Worm (Caenorhabditis elegans): ENCODE data around the gene F28G4.2.

The F28G4.2 gene

DNA sequence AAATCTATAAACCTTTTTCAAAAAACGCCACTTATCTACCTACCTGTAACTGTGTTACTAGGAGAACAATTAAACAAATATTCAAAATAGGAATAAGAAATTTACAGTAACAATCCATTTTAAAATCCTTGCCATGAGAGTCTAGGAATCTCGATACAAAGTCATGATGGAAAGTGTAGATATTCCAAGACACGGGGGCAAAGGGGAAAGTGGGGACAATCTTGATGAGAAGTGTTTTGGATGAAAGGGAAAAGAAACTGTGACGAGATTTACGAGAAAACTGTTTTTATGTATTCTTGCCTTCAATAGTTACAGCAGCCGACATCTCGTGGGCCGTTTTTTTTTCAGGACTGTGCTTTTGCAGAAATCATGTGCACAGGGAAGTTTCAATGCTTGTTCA is at the start of gene F28G4.2:
TSS of gene F28G4.2 (minus strand) at position 175 of the 400 bp plus-strand sequence.
- no peak for TF ChIP-seq unc-62 (GFP tag; optimal IDR thresholded peaks at IDR 0.05)

DNA sequence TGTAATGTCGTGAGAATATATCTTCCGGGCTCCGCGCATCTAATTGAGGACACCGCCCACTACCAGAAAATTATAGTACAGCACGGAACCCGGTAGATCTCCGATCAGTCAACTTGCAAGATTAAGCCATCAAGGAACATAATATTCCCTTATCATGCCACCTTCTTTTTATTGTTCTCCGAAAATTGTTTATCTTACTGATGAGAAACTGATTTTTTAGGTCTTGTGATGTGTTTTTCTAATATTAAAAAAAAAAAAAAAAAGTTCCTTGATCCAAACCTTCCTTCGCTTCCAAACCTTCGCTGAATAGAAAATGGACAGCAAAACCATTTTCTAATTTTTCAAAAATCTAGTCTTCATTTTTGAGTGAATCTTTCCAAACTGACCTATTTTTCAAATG is 46.7 kb upstream of the F28G4.2 start, which contains the start of gene F57G8.7:
TSS of gene F57G8.7 (plus strand) at position 301 of the 400 bp plus-strand sequence.
- TF ChIP-seq unc-62 (GFP tag; optimal IDR thresholded peaks at IDR 0.05), result no peak

DNA sequence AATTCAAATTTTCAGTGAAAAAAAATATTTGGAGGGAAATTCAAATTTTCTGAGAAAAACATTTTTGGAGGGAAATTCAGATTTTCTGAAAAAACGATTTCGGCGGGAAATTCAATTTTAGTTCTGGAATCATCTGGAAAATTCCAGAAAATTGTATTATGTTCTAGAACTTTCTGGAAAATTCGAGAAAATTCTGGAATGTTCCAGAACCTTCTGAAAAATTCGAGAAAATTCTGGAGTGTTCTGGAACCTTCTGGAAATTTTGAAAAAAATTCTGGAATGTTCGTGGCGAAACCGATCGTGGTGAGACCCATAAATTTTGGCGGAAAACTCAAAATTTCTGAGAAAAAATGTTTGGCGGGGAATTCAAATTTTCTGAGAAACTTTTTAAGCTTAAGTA is 40.0 kb upstream of the F28G4.2 start:
- no peak for TF ChIP-seq unc-62 (GFP tag; optimal IDR thresholded peaks at IDR 0.05)

DNA sequence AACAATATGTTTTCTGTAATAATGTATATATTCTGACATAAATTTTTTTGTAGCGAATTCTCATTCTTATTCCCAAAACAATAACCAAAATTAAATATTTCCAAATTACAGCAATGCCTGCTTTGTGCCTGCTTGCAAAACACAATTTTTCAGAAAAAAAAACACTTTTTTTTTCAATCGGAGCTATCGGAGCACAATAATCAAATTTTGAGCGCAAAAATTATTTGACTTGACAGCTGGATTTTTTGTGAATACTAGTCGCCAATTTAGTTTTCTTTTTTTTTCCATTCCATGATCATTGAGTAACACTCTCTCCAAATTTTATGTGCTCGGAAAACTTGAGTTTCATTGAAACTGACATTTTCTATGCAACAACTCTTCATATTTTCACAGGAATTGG is 35.1 kb upstream of the F28G4.2 start, which contains the start of gene srh-180:
TSS of gene srh-180 (plus strand) at position 301 of the 400 bp plus-strand sequence.
- no peak for TF ChIP-seq unc-62 (GFP tag; optimal IDR thresholded peaks at IDR 0.05)

DNA sequence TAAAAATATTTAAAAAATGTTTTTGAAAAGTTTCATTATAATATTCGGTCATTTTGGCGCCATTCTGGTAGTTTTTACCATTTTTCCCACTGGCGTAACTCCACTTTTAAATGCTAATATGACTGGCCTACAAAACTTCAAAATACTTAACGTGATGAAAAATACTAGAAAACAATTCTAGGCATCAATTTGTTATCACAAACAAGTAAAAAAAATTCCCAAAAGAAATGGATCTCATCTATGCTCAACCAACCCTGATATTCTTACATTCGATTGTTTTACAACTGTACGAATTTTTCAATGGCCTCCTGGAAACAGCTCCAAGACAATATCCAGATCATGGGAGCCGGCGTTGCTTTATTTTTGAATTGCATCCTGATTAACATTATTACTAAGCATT is 32.9 kb upstream of the F28G4.2 start, which contains the start of gene str-214:
TSS of gene str-214 (plus strand) at position 301 of the 400 bp plus-strand sequence.
- TF ChIP-seq unc-62 (GFP tag; optimal IDR thresholded peaks at IDR 0.05), result no peak

DNA sequence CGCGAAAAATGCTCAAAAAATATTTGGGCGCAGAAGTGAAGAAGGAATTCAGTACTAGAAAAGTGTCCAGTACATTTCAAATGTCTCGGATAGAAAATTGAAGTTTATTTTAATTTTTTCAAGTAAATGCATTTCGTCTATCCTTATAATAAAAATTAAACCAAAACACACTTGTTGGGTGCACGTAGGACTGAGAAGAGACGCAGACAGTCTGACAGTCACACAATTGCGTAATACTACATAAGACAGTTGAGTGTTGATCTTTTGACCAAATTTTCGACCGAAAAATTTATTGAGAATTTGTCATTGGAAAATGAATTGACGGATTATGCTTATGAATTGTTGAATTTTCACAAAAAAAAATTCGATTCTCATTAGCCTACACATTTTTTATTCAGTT is 27.4 kb upstream of the F28G4.2 start, which contains the start of gene oac-7:
TSS of gene oac-7 (plus strand) at position 283 of the 400 bp plus-strand sequence.
- TF ChIP-seq unc-62 (GFP tag; optimal IDR thresholded peaks at IDR 0.05), result no peak

DNA sequence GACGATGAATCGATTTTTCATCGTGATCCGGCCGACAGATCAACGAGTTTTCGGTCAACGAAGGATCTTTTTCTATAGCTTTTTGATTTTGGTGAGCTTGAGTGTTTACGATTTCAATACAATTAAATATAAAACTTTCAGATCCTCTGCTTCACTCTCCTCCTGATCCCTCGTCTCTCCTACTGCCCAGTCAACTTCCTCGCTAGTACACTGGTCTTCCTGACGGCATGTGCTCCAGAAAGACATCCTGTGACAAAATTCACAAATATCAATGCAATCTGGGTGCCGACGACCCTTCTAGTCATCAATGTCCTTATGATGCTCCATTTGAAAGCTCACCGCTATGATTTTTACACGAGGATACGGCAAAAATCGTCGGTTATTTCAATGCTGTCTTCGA is 26.2 kb upstream of the F28G4.2 start:
- no peak for TF ChIP-seq unc-62 (GFP tag; optimal IDR thresholded peaks at IDR 0.05)

DNA sequence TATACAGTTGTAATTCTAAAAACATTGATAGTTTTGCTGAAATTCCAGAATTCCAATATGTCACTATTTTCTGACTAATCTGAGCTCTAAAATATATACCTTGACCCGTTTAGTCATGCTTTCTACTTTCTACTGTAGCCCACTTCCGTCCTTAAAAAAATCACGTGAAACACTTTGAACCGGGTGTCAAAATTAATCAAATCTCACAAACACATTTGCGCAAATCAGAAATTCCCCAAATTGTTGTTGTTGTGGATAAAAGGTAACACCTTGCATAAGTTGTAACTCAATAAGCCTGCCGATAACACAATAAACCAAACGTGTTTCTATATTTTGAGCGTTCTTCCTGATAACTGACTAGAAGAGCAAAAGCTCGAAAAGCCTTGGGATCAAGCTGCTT is 25.1 kb upstream of the F28G4.2 start, which contains the start of gene srxa-7:
TSS of gene srxa-7 (plus strand) at position 301 of the 400 bp plus-strand sequence.
- TF ChIP-seq unc-62 (GFP tag; optimal IDR thresholded peaks at IDR 0.05), result no peak

DNA sequence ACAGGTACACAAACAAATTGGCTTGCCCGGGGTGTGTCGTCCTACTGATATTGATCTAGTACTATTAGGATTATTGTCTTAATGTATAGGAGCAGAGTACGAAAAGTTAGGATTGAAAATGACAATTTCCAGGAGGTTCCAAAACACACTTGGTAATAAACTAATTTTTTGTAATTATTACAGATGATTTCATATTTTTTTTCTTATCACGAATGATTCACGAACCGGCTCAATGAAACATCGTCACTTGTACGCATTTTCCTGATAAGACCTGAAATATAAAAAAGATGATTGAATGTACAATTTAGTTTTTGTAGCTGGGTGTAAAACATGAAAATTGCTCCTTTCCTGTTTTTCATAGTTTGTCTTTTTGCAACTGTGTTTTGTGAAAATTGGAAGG is 20.3 kb upstream of the F28G4.2 start, which contains the start of the genes C31A11.13 and oac-6:
TSS of gene C31A11.13 (minus strand) at position 113 of the 400 bp plus-strand sequence.
TSS of gene oac-6 (plus strand) at position 279 of the 400 bp plus-strand sequence.
- TF ChIP-seq unc-62 (GFP tag; optimal IDR thresholded peaks at IDR 0.05), result no peak

DNA sequence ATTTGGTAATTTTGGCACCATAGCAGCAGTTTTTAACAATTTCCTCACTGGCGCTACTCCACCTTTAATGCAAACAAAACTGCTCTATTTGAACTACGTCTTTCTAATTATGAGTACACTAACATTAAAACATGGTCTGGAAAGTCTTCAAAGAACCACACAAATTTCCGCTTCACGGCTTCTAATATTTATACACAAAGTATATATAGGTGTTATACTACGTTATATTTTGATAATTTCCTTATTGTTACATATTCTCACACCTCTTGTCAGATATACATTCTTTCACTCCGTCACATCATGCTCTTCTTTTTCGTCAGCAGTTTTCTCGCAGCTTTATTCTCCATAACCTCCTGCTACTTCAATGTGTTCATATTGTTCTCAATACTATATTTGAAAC is 18.2 kb upstream of the F28G4.2 start, which contains the start of gene srbc-82:
TSS of gene srbc-82 (plus strand) at position 301 of the 400 bp plus-strand sequence.
- no peak for TF ChIP-seq unc-62 (GFP tag; optimal IDR thresholded peaks at IDR 0.05)

DNA sequence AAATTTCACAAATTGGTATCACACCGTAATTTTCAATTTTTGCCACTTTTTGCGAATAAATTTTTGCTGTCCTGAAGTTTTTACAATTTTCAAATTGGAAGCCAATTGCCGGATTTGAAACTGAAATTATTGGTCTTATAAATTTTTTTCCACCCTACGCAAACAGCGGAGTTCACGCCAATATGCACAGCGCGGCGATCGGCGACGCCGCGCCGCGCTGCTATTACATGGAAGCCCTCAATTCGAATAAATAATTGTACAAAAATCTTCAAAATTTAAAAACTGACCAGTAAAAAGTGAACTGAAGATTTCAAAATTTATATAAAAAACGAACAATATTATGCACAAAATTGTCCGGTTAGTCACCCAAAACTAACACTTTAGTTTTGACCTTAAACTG is 17.7 kb upstream of the F28G4.2 start:
- TF ChIP-seq unc-62 (GFP tag; optimal IDR thresholded peaks at IDR 0.05), result no peak

DNA sequence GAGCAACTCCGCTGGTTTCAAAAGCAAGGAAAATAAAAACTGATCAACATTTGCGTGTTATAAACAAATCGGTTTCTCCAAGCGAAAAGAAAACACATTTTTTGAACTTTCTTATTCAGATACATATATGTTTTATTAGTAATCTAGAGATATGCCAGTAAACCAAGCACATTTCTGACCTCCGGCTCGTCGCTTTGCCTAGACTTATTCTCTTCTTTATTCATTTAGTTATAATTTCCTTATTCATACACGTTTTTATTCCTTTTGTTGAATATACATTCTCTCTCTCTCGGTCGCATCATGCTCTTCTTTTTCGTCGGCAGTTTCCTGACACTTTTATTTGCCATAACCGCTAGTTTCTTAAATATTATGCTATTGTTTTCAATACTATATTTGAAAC is 16.5 kb upstream of the F28G4.2 start, which contains the start of gene srbc-84:
TSS of gene srbc-84 (plus strand) at position 301 of the 400 bp plus-strand sequence.
- no peak for TF ChIP-seq unc-62 (GFP tag; optimal IDR thresholded peaks at IDR 0.05)

DNA sequence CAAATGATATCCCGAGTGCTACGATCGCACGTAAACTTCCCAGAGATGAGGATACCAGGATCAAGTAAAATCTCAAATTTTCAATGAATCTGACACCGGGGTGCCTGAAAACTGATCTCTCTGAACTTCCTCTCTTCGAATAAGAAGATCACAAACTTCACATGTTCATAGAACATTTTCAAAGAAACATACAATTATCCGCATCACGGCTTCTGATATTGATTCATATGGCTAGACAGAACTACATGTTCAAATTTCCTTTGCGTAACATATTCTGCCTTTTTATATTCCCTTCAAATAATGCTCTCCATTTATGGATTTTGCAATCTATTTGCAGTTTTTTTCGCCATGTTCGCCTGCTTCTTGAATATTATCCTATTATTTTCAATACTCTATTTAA is 14.9 kb upstream of the F28G4.2 start, which contains the start of gene srbc-83:
TSS of gene srbc-83 (plus strand) at position 301 of the 400 bp plus-strand sequence.
- TF ChIP-seq unc-62 (GFP tag; optimal IDR thresholded peaks at IDR 0.05), result no peak

DNA sequence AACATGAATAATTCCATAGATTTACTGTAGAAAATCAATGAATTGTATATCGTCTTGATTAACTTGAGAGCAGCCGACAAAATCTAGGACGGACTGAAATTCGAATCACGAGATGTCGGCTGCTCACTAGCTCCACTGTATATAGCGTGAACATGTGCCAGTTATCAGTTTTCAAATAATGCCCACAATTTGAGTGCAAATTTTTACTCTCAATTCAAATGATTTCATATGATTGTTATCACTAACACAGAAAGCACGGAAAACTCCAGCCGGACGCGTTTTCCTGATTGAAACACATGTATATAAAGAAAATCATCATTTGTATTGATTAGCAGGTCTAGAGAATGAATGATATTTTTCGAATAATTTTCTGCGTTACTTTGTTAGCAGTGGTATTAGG is 10.3 kb upstream of the F28G4.2 start, which contains the start of gene oac-5:
TSS of gene oac-5 (plus strand) at position 301 of the 400 bp plus-strand sequence.
- no peak for TF ChIP-seq unc-62 (GFP tag; optimal IDR thresholded peaks at IDR 0.05)

DNA sequence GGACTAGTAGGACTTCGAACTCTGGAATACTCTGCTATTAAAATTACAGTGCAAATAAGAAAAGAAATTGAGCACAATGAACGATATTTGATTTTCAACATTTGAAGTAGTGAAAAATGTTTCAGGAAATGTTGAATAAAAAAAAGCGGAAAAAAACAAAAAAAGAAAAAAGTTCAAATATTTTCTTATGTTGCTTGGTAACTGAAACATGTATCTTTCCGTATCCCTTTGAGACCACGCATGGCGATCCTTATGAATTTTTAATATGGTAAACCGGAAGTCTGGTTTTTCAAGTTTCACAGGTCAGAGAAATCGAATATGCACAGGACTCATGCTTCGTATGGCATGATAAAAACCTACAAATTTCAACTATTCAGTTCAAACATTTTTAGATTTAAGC is 5.5 kb upstream of the F28G4.2 start, which contains the start of gene F28G4.3:
TSS of gene F28G4.3 (minus strand) at position 101 of the 400 bp plus-strand sequence.
- no peak for TF ChIP-seq unc-62 (GFP tag; optimal IDR thresholded peaks at IDR 0.05)

DNA sequence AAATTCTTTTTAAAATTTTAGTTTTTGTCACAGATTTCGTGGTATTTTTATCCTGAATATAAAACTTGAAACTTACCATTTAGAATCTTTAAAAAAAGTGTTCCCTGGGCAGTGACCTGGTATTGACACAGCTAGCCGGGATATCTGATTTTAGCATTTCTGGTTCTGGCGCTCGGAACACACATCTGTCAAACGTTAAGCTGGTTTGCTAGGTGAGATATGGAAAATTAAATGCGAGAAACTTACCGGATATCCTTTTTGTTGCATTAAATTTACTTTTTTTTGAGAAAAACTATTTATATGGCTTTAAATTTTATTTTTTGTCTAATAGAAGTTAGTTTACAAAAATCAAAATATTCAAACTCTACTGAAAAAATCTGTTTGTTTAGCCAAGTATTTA is 3.7 kb upstream of the F28G4.2 start, which contains the start of gene F28G4.4:
TSS of gene F28G4.4 (minus strand) at position 101 of the 400 bp plus-strand sequence.
- TF ChIP-seq unc-62 (GFP tag; optimal IDR thresholded peaks at IDR 0.05), result no peak

DNA sequence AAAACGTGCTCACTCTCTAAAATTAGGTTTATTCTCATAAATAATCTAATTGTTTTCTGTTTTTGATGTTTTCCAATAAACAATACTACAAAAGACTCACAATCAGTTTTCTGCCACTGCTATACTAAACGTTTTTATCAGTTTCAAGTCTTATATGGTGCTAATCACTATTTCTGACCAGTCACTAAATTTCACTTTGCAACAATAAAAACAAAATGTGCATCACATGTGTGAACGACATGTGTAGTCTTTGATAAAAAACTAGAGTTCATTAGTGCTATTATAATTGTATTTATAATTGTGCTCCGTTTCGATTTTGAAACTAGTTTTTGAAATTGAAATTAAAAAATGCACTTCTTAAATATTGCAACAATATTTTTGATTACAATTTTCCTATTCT is 4.2 kb downstream of the F28G4.2 start, which contains the start of gene cyp-37B1:
TSS of gene cyp-37B1 (plus strand) at position 199 of the 400 bp plus-strand sequence.
- no peak for TF ChIP-seq unc-62 (GFP tag; optimal IDR thresholded peaks at IDR 0.05)

All from whole organism, dauer.